Worm (Caenorhabditis elegans): Measurements from ENCODE around the gene kel-3.
A peak's percentile ranks its signal among the peaks of the same experiment; 100 is the strongest.

kel-3 gene

ce11 chrIII:13462965-13463783, 1.4 kb upstream of the kel-3 start, which contains the start of gene ant-1.1:
TSS of gene ant-1.1 (plus strand) at chrIII:13463163.
- TF ChIP-seq nhr-76 (tag; optimal IDR thresholded peaks at IDR 0.05) (no peak), cnd-1 (tag; optimal IDR thresholded peaks at IDR 0.05) (peak; percentile 21), nhr-237 (tag; optimal IDR thresholded peaks at IDR 0.05) (peak; percentile 94), sptf-1 (tag; optimal IDR thresholded peaks at IDR 0.05) (peak; percentile 82), mls-2 (tag; optimal IDR thresholded peaks at IDR 0.05) (peak; percentile 74), unc-39 (tag; optimal IDR thresholded peaks at IDR 0.05) (no peak), ceh-43 (GFP tag; optimal IDR thresholded peaks at IDR 0.05) (peak; percentile 37), lsy-2 (tag; optimal IDR thresholded peaks at IDR 0.05) (peak; percentile 99), drap-1 (GFP tag; optimal IDR thresholded peaks at IDR 0.05) (peak; percentile 56), mep-1 (tag; optimal IDR thresholded peaks at IDR 0.05) (peak; percentile 83), zip-8 (tag; optimal IDR thresholded peaks at IDR 0.05) (no peak), ces-1 (GFP tag; optimal IDR thresholded peaks at IDR 0.05) (peak; percentile 42), blmp-1 (tag; optimal IDR thresholded peaks at IDR 0.05) (no peak), lin-32 (GFP tag; optimal IDR thresholded peaks at IDR 0.05) (peak; percentile 16), flh-1 (GFP tag; optimal IDR thresholded peaks at IDR 0.05) (no peak), snpc-4 (tag; optimal IDR thresholded peaks at IDR 0.05) (no peak), hlh-1 (tag; optimal IDR thresholded peaks at IDR 0.05) (peak; percentile 49), bed-3 (GFP tag; optimal IDR thresholded peaks at IDR 0.05) (peak; percentile 18), elt-3 (tag; optimal IDR thresholded peaks at IDR 0.05) (no peak), unc-62 (GFP tag; optimal IDR thresholded peaks at IDR 0.05) (no peak), nhr-2 (tag; optimal IDR thresholded peaks at IDR 0.05) (peak; percentile 38), M03D4.4 (tag; optimal IDR thresholded peaks at IDR 0.05) (peak; percentile 50), ceh-39 (tag; optimal IDR thresholded peaks at IDR 0.05) (peak; percentile 54), pha-4 (tag; optimal IDR thresholded peaks at IDR 0.05) (peak; percentile 91), sem-2 (GFP tag; optimal IDR thresholded peaks at IDR 0.05) (no peak), tbx-8 (GFP tag; optimal IDR thresholded peaks at IDR 0.05) (no peak), mab-5 (tag; optimal IDR thresholded peaks at IDR 0.05) (no peak), ceh-83 (GFP tag; optimal IDR thresholded peaks at IDR 0.05) (peak; percentile 65), unc-120 (tag; optimal IDR thresholded peaks at IDR 0.05; ENCODE audit: poor library complexity, severe bottlenecking) (peak; percentile 86), lin-13 (tag; optimal IDR thresholded peaks at IDR 0.05) (peak; percentile 90), elt-1 (tag; optimal IDR thresholded peaks at IDR 0.05; ENCODE audit: borderline replicate concordance, insufficient read depth) (no peak), ztf-11 (tag; optimal IDR thresholded peaks at IDR 0.05) (no peak), nhr-28 (tag; optimal IDR thresholded peaks at IDR 0.05) (no peak), ham-2 (GFP tag; optimal IDR thresholded peaks at IDR 0.05) (peak; percentile 6), nhr-12 (tag; optimal IDR thresholded peaks at IDR 0.05) (no peak)

DNA sequence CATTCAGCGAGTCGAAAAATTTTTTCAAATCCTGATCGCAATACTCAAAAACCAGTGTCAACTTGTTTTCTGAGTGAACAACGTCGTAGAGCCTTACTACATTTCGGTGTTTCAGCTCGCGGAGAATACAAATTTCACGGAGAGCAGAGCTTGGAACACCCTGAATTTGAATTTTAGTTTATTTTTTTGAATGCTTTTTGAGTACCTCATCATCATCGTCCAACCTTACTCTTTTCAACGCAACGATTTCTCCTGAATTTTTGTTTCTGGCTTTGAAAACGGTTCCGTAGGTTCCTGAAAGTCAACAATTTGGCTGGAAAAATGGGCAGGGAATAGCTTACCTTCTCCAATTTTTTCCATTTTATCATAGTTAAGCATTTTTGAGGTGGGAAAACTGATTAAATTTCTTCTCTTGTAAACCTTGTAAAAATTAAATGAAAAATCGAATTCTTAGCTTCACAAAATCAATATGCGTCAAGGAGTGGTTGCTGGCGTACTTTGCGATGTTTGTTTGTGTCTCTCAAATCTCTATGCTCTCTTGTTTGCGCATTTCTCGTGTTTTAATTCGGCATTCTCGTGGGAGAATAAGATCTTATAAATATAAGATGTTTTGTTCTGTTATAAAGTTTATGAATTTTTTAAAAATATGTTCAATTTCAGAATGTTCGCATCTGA, 1.4 kb downstream of the kel-3 start, which contains the start of gene cdk-5:
Gene cdk-5 (minus strand): TSS at position 425 of the 675 bp plus-strand sequence.
- TF ChIP-seq unc-120 (tag; optimal IDR thresholded peaks at IDR 0.05; ENCODE audit: poor library complexity, severe bottlenecking) (no peak), hlh-1 (tag; optimal IDR thresholded peaks at IDR 0.05) (peak; percentile 8), lsy-2 (tag; optimal IDR thresholded peaks at IDR 0.05) (peak; percentile 86), mep-1 (tag; optimal IDR thresholded peaks at IDR 0.05) (peak; percentile 76), ceh-43 (GFP tag; optimal IDR thresholded peaks at IDR 0.05) (no peak), zip-8 (tag; optimal IDR thresholded peaks at IDR 0.05) (no peak), lin-13 (tag; optimal IDR thresholded peaks at IDR 0.05) (peak; percentile 72), nhr-76 (tag; optimal IDR thresholded peaks at IDR 0.05) (no peak), drap-1 (GFP tag; optimal IDR thresholded peaks at IDR 0.05) (peak; percentile 1), nhr-2 (tag; optimal IDR thresholded peaks at IDR 0.05) (peak; percentile 38), elt-3 (tag; optimal IDR thresholded peaks at IDR 0.05) (no peak), ces-1 (GFP tag; optimal IDR thresholded peaks at IDR 0.05) (peak; percentile 97), nhr-237 (tag; optimal IDR thresholded peaks at IDR 0.05) (peak; percentile 76), pha-4 (tag; optimal IDR thresholded peaks at IDR 0.05) (peak; percentile 95), sptf-1 (tag; optimal IDR thresholded peaks at IDR 0.05) (peak; percentile 39), unc-62 (GFP tag; optimal IDR thresholded peaks at IDR 0.05) (peak; percentile 20), ceh-39 (tag; optimal IDR thresholded peaks at IDR 0.05) (peak; percentile 61), ham-2 (GFP tag; optimal IDR thresholded peaks at IDR 0.05) (no peak)

All from whole organism, mixed stage, embryonic.